Worm (Caenorhabditis elegans) whole organism, mixed stage, embryonic: ENCODE data around the gene F31D4.8.

ENCODE experiments used
- M03D4.4 ChIP-seq: sonication (generic microtip); optimal IDR thresholded peaks from 2 replicates; lab custom pipeline; 2017; ENCODE audit warnings: mild to moderate bottlenecking, missing genetic modification characterization, missing compliant biosample characterization
- ceh-39 ChIP-seq: fragments of 150-350 bp; optimal IDR thresholded peaks from 2 replicates; lab custom pipeline; 2014; ENCODE audit warnings: missing biosample characterization, missing genetic modification characterization
- ceh-43 ChIP-seq: fragments of 200-800 bp; sonication (Bioruptor generic); optimal IDR thresholded peaks from 2 replicates; lab custom pipeline; 2018; ENCODE audit warnings: mild to moderate bottlenecking, missing genetic modification characterization, moderate library complexity, missing compliant biosample characterization
- ceh-83 ChIP-seq: fragments of 200-800 bp; sonication (Bioruptor generic); optimal IDR thresholded peaks from 2 replicates; lab custom pipeline; 2018; ENCODE audit warnings: mild to moderate bottlenecking, missing genetic modification characterization, missing compliant biosample characterization
- ces-1 ChIP-seq: fragments of 150-350 bp; optimal IDR thresholded peaks from 2 replicates; lab custom pipeline; 2014; ENCODE audit warnings: missing biosample characterization, missing genetic modification reagents, missing genetic modification characterization
- drap-1 ChIP-seq: fragments of 200-800 bp; sonication (Bioruptor generic); optimal IDR thresholded peaks from 3 replicates; lab custom pipeline; 2018; ENCODE audit warnings: mild to moderate bottlenecking, missing genetic modification characterization, missing compliant biosample characterization
- elt-3 ChIP-seq: fragments of 150-350 bp; optimal IDR thresholded peaks from 2 replicates; lab custom pipeline; 2014; ENCODE audit warnings: missing biosample characterization, missing genetic modification characterization
- flh-1 ChIP-seq: fragments of 200-800 bp; sonication (Bioruptor generic); optimal IDR thresholded peaks from 2 replicates; lab custom pipeline; 2018; ENCODE audit warnings: mild to moderate bottlenecking, missing genetic modification characterization, moderate library complexity, missing compliant biosample characterization
- hlh-1 ChIP-seq: fragments of 150-350 bp; optimal IDR thresholded peaks from 2 replicates; lab custom pipeline; 2014; ENCODE audit warnings: missing biosample characterization, missing genetic modification reagents, missing genetic modification characterization
- lin-13 ChIP-seq: fragments of 150-350 bp; optimal IDR thresholded peaks from 2 replicates; lab custom pipeline; 2014; ENCODE audit warnings: missing biosample characterization, missing genetic modification characterization
- lin-32 ChIP-seq: fragments of 200-800 bp; sonication (Bioruptor generic); optimal IDR thresholded peaks from 2 replicates; lab custom pipeline; 2018; ENCODE audit warnings: mild to moderate bottlenecking, missing genetic modification characterization, missing compliant biosample characterization
- lsy-2 ChIP-seq: fragments of 150-350 bp; optimal IDR thresholded peaks from 2 replicates; lab custom pipeline; 2014; ENCODE audit warnings: missing biosample characterization, missing genetic modification characterization
- mep-1 ChIP-seq: fragments of 150-350 bp; optimal IDR thresholded peaks from 2 replicates; lab custom pipeline; 2017; ENCODE audit warnings: missing biosample characterization, missing genetic modification reagents, missing genetic modification characterization, inconsistent platforms
- mls-2 ChIP-seq: sonication (generic microtip); optimal IDR thresholded peaks from 2 replicates; lab custom pipeline; 2016; ENCODE audit warnings: mild to moderate bottlenecking, missing genetic modification characterization, moderate library complexity, missing compliant biosample characterization
- nhr-12 ChIP-seq: fragments of 150-350 bp; optimal IDR thresholded peaks from 2 replicates; lab custom pipeline; 2014; ENCODE audit warnings: missing biosample characterization, missing genetic modification characterization
- nhr-2 ChIP-seq: fragments of 150-350 bp; optimal IDR thresholded peaks from 2 replicates; lab custom pipeline; 2014; ENCODE audit warnings: missing biosample characterization, missing genetic modification characterization
- nhr-237 ChIP-seq: fragments of 150-350 bp; optimal IDR thresholded peaks from 2 replicates; lab custom pipeline; 2014; ENCODE audit warnings: missing biosample characterization, missing genetic modification characterization
- nhr-28 ChIP-seq: fragments of 150-350 bp; optimal IDR thresholded peaks from 2 replicates; lab custom pipeline; 2014; ENCODE audit warnings: missing biosample characterization, missing genetic modification characterization
- nhr-76 ChIP-seq: sonication (generic microtip); optimal IDR thresholded peaks from 2 replicates; lab custom pipeline; 2017; ENCODE audit warnings: missing biosample characterization, missing genetic modification characterization
- pha-4 ChIP-seq: fragments of 150-350 bp; optimal IDR thresholded peaks from 2 replicates; lab custom pipeline; 2018; ENCODE audit warnings: missing biosample characterization, missing genetic modification reagents, missing genetic modification characterization
- sem-2 ChIP-seq: fragments of 200-800 bp; sonication (Bioruptor generic); optimal IDR thresholded peaks from 2 replicates; lab custom pipeline; 2018; ENCODE audit warnings: mild to moderate bottlenecking, missing genetic modification characterization, missing compliant biosample characterization
- snpc-4 ChIP-seq: fragments of 150-350 bp; optimal IDR thresholded peaks from 2 replicates; lab custom pipeline; 2014; ENCODE audit warnings: missing biosample characterization, missing genetic modification characterization
- sptf-1 ChIP-seq: sonication (generic microtip); optimal IDR thresholded peaks from 2 replicates; lab custom pipeline; 2017; ENCODE audit warnings: mild to moderate bottlenecking, missing genetic modification characterization, moderate library complexity, missing compliant biosample characterization
- tbx-8 ChIP-seq: fragments of 200-800 bp; sonication (Bioruptor generic); optimal IDR thresholded peaks from 2 replicates; lab custom pipeline; 2018; ENCODE audit warnings: mild to moderate bottlenecking, missing genetic modification characterization, moderate library complexity, missing compliant biosample characterization
- unc-120 ChIP-seq: sonication (generic microtip); optimal IDR thresholded peaks from 2 replicates; lab custom pipeline; 2017; ENCODE audit warnings: missing genetic modification characterization, missing compliant biosample characterization; ENCODE audit not compliant: poor library complexity, severe bottlenecking
- unc-39 ChIP-seq: fragments of 150-350 bp; optimal IDR thresholded peaks from 2 replicates; lab custom pipeline; 2014; ENCODE audit warnings: missing biosample characterization, missing genetic modification characterization
- unc-62 ChIP-seq: fragments of 150-350 bp; optimal IDR thresholded peaks from 2 replicates; lab custom pipeline; 2014; ENCODE audit warnings: missing biosample characterization, missing genetic modification reagents, missing genetic modification characterization
- zip-8 ChIP-seq: fragments of 150-350 bp; optimal IDR thresholded peaks from 2 replicates; lab custom pipeline; 2014; ENCODE audit warnings: missing biosample characterization, missing genetic modification characterization
- ztf-11 ChIP-seq: fragments of 150-350 bp; optimal IDR thresholded peaks from 2 replicates; lab custom pipeline; 2014; ENCODE audit warnings: missing biosample characterization, missing genetic modification characterization

Gene F31D4.8

DNA sequence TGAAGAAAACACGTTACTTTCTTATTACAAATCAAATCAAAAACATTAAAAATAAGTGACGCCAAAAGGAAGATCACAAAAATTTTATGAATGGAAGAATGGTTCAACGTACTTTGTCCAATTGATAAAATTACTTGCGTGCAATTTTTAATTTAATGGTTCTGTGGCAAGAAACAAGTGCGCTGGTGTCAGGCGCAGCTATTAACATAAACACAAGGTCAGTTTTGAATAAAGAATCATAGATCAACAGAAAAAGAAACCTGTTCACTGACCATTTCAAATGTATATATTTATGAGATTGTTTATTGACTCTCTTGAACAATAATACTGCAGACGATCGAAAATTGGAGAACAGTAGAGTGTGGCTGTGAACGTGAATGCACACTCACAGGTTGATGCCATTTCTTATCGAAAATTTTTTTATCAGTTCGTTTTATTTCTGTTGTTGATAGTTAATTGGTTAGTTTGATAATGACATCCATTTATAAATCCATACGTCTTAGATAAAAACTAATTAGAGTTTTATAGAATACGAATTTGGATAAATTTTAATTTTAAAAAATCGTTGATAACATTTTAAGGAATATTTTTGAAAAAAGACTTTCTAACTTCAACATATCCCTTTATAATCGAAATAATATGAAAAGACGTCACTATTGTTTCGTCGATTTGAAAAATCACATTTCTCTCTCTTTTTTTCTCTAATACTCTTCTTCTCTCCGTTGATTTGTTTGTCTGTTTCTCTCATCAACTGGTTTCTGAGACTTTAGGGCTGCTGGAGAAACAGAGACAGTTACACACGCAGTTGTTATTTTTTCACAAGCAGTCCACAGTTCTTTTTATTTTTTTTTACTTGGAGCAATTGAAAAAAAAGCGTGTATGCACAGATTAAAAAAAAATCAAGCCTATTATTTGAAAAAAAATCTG, 35.2 kb upstream of the F31D4.8 start, which contains the start of gene amx-3:
Gene amx-3, minus strand, starts transcription at position 548 of the 927 bp plus-strand sequence.
- no peak for TF ChIP-seq nhr-2 (tag; lab: Kevin White, UChicago)
- no peak for TF ChIP-seq M03D4.4 (tag; lab: Kevin White, UChicago)
- no peak for TF ChIP-seq nhr-76 (tag; lab: Kevin White, UChicago)
- TF ChIP-seq lin-13 (tag; lab: Kevin White, UChicago) = no peak
- TF ChIP-seq unc-120 (tag; lab: Kevin White, UChicago) = no peak
- no peak for TF ChIP-seq ceh-83 (GFP tag; lab: Kevin White, UChicago)
- no peak for TF ChIP-seq nhr-237 (tag; lab: Kevin White, UChicago)

DNA sequence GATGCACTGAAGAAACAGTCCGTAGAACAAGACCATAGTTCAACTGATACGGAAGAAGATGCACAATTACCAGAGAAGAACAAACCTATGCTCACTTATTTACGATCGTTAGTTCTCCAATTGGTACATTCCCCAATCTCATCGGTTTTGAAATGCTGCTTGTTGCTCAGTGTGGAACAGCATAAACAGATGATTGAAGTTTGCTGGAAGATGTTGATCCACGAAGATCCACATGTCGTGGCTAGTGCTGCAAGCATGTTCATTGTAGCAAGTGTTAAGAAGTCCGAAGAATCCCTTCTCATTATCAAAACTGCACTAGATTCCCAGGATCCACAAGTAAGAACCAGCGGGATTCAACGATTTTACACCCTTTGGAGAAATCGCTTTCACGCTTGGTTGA, 23.6 kb upstream of the F31D4.8 start:
- TF ChIP-seq lin-32 (GFP tag; lab: Kevin White, UChicago) (no peak), elt-3 (no peak), snpc-4 (tag; lab: Kevin White, UChicago) (no peak), nhr-237 (tag; lab: Kevin White, UChicago) (no peak), ceh-83 (GFP tag; lab: Kevin White, UChicago) (no peak), ceh-39 (no peak), unc-39 (tag; lab: Kevin White, UChicago) (no peak), sptf-1 (tag; lab: Kevin White, UChicago) (no peak), nhr-76 (tag; lab: Kevin White, UChicago) (no peak), nhr-12 (tag; lab: Kevin White, UChicago) (no peak)
- TF ChIP-seq, all 35 proteins: peak for 0

DNA sequence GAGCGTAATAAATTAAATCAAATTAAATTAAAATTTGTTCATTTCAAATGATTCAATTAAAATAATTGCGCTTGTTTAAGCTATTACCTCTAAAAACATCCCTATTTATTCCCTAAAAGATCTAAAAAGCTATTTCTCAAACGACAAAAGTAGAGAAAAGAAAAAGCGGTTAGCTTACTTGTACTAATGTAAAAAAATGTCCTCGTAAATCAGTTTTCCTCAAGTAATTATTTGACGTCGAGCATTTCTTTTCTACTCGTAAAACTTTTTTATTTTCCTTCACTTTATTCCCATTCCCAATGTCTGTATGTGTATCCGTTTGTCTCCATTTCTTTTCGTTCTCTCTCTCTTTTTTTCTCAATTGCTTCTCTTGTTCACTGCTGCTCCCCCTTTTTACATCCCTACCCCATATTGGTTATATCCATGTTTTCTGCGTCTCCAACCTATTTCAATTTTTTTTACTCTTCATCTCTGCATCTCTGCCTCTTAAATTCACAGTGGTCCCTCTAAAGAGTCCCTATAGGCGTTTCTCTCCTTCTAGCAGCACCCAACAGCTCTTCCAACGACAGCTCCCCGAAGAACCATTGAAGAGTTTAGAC, 10.9 kb upstream of the F31D4.8 start, which contains the start of gene unc-80:
Gene unc-80, plus strand, starts transcription at position 533 of the 599 bp plus-strand sequence.
- TF ChIP-seq mep-1 (tag; lab: Kevin White, UChicago) (peak; percentile 6), nhr-237 (tag; lab: Kevin White, UChicago) (no peak), nhr-12 (tag; lab: Kevin White, UChicago) (no peak), snpc-4 (tag; lab: Kevin White, UChicago) (no peak), ceh-43 (GFP tag; lab: Kevin White, UChicago) (no peak), drap-1 (GFP tag; lab: Kevin White, UChicago) (no peak), zip-8 (tag; lab: Kevin White, UChicago) (no peak), nhr-28 (tag; lab: Kevin White, UChicago) (no peak), elt-3 (no peak), sem-2 (GFP tag; lab: Kevin White, UChicago) (no peak), unc-120 (tag; lab: Kevin White, UChicago) (peak; percentile 8), ztf-11 (tag; lab: Kevin White, UChicago) (no peak), pha-4 (tag; lab: Kevin White, UChicago) (no peak), lsy-2 (tag; lab: Kevin White, UChicago) (no peak), flh-1 (GFP tag; lab: Kevin White, UChicago) (no peak), hlh-1 (tag; lab: Kevin White, UChicago) (no peak), unc-62 (GFP tag; lab: Kevin White, UChicago) (no peak), ces-1 (peak; percentile 84)

DNA sequence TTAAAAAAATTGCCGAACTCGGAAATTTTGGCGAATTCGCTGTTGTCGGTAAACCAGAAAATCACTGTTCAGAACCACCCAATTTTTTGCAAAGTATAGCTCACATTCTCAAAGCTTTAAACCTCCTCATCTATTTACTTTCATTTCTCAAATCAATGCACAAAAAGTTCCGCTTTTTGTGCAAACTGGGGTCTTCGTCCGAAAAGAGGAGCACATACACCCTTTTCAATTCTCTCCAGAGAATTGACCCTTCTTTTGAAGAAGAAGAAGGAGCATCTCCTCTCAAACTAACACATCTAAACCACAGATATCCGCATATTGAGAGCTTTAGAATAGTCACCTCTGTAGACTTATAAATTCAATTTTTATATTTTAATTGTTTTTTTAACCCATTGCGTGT, 7.1 kb upstream of the F31D4.8 start:
- no peak for TF ChIP-seq hlh-1 (tag; lab: Kevin White, UChicago)
- no peak for TF ChIP-seq ceh-39
- TF ChIP-seq zip-8 (tag; lab: Kevin White, UChicago) = no peak
- no peak for TF ChIP-seq ceh-43 (GFP tag; lab: Kevin White, UChicago)
- no peak for TF ChIP-seq mls-2 (tag; lab: Kevin White, UChicago)
- no peak for TF ChIP-seq tbx-8
- no peak for TF ChIP-seq nhr-2 (tag; lab: Kevin White, UChicago)
- no peak for TF ChIP-seq mep-1 (tag; lab: Kevin White, UChicago)
- TF ChIP-seq unc-39 (tag; lab: Kevin White, UChicago) = no peak
- no peak for TF ChIP-seq pha-4 (tag; lab: Kevin White, UChicago)
